Fruit fly (Drosophila melanogaster): Measurements from ENCODE around the gene Gs2.
A peak's percentile ranks its signal among the peaks of the same experiment; 100 is the strongest.

Gs2 gene

dm6 chrX:11404247-11404646 is 18.4 kb upstream of the Gs2 start:
- TF ChIP-seq CG1620 (GFP tag; optimal IDR thresholded peaks at IDR 0.05), result no peak
- no peak for TF ChIP-seq Mnt (GFP tag; optimal IDR thresholded peaks at IDR 0.05)
- no peak for TF ChIP-seq cic (GFP tag; optimal IDR thresholded peaks at IDR 0.05)
- no peak for TF ChIP-seq CG11617 (GFP tag; optimal IDR thresholded peaks at IDR 0.05)
- peak; percentile 24 for TF ChIP-seq kay (GFP tag; ENCODE audit: borderline replicate concordance)

- TF ChIP-seq CG5204 (GFP tag; optimal IDR thresholded peaks at IDR 0.05) (no peak), CG12768 (GFP tag; optimal IDR thresholded peaks at IDR 0.05) (no peak), CG7045 (GFP tag; optimal IDR thresholded peaks at IDR 0.05) (no peak), ovo (GFP tag; optimal IDR thresholded peaks at IDR 0.05) (no peak), pad (GFP tag; optimal IDR thresholded peaks at IDR 0.05) (no peak), kay (GFP tag; ENCODE audit: borderline replicate concordance) (no peak), Mnt (GFP tag; optimal IDR thresholded peaks at IDR 0.05) (no peak), toe (GFP tag; optimal IDR thresholded peaks at IDR 0.05) (no peak), Hr96 (GFP tag; optimal IDR thresholded peaks at IDR 0.05) (no peak), CG11617 (GFP tag; optimal IDR thresholded peaks at IDR 0.05) (no peak), Crg-1 (GFP tag; optimal IDR thresholded peaks at IDR 0.05) (no peak), CG33017 (tag; optimal IDR thresholded peaks at IDR 0.05) (no peak)
These were observed 13.0 kb upstream of the Gs2 start, which contains the start of gene CG15196 for dm6 chrX:11409647-11410046. Gene CG15196, plus strand, starts transcription at chrX:11409947.

dm6 chrX:11413090-11413489 is 9.5 kb upstream of the Gs2 start, which contains the start of gene Gr10b:
Gene Gr10b, minus strand, starts transcription at chrX:11413190.
- TF ChIP-seq CG7101 (tag; optimal IDR thresholded peaks at IDR 0.05) (no peak), CG12768 (GFP tag; optimal IDR thresholded peaks at IDR 0.05) (no peak), Hr96 (GFP tag; optimal IDR thresholded peaks at IDR 0.05) (no peak), pad (GFP tag; optimal IDR thresholded peaks at IDR 0.05) (no peak), CG33017 (tag; optimal IDR thresholded peaks at IDR 0.05) (no peak), CG14711 (tag; optimal IDR thresholded peaks at IDR 0.05) (no peak), CG11617 (GFP tag; optimal IDR thresholded peaks at IDR 0.05) (no peak), kay (GFP tag; ENCODE audit: borderline replicate concordance) (no peak), Mnt (GFP tag; optimal IDR thresholded peaks at IDR 0.05) (no peak), tj (GFP tag; optimal IDR thresholded peaks at IDR 0.05) (no peak), CG5204 (GFP tag; optimal IDR thresholded peaks at IDR 0.05) (no peak), cic (GFP tag; optimal IDR thresholded peaks at IDR 0.05) (no peak), CG7045 (GFP tag; optimal IDR thresholded peaks at IDR 0.05) (no peak), ovo (GFP tag; optimal IDR thresholded peaks at IDR 0.05) (no peak), Crg-1 (GFP tag; optimal IDR thresholded peaks at IDR 0.05) (no peak), cnc (optimal IDR thresholded peaks at IDR 0.05) (no peak), toe (GFP tag; optimal IDR thresholded peaks at IDR 0.05) (no peak), bab1 (GFP tag; optimal IDR thresholded peaks at IDR 0.05) (no peak), CG1620 (GFP tag; optimal IDR thresholded peaks at IDR 0.05) (no peak)

dm6 chrX:11417322-11417721 is 5.3 kb upstream of the Gs2 start, which contains the start of the genes Gr10a and Or10a:
Gene Gr10a, minus strand, starts transcription at chrX:11417422.
Gene Or10a, minus strand, starts transcription at chrX:11417422.
- TF ChIP-seq Hr96 (GFP tag; optimal IDR thresholded peaks at IDR 0.05), result no peak
- TF ChIP-seq cic (GFP tag; optimal IDR thresholded peaks at IDR 0.05), result no peak
- no peak for TF ChIP-seq ovo (GFP tag; optimal IDR thresholded peaks at IDR 0.05)
- no peak for TF ChIP-seq kay (GFP tag; ENCODE audit: borderline replicate concordance)
- no peak for TF ChIP-seq CG11617 (GFP tag; optimal IDR thresholded peaks at IDR 0.05)
- TF ChIP-seq CG12768 (GFP tag; optimal IDR thresholded peaks at IDR 0.05), result no peak
- no peak for TF ChIP-seq CG33017 (tag; optimal IDR thresholded peaks at IDR 0.05)
- TF ChIP-seq Mnt (GFP tag; optimal IDR thresholded peaks at IDR 0.05), result no peak
- no peak for TF ChIP-seq CG7101 (tag; optimal IDR thresholded peaks at IDR 0.05)
- TF ChIP-seq Crg-1 (GFP tag; optimal IDR thresholded peaks at IDR 0.05), result no peak
- no peak for TF ChIP-seq CG5204 (GFP tag; optimal IDR thresholded peaks at IDR 0.05)
- TF ChIP-seq CG14711 (tag; optimal IDR thresholded peaks at IDR 0.05), result no peak
- no peak for TF ChIP-seq toe (GFP tag; optimal IDR thresholded peaks at IDR 0.05)
- no peak for TF ChIP-seq cnc (optimal IDR thresholded peaks at IDR 0.05)
- no peak for TF ChIP-seq tj (GFP tag; optimal IDR thresholded peaks at IDR 0.05)
- TF ChIP-seq CG1620 (GFP tag; optimal IDR thresholded peaks at IDR 0.05), result no peak

- TF ChIP-seq bab1 (GFP tag; optimal IDR thresholded peaks at IDR 0.05), result no peak
- TF ChIP-seq Clk (GFP tag; optimal IDR thresholded peaks at IDR 0.05), result no peak
- TF ChIP-seq CG11617 (GFP tag; optimal IDR thresholded peaks at IDR 0.05), result no peak
- no peak for TF ChIP-seq CG7101 (tag; optimal IDR thresholded peaks at IDR 0.05)
- TF ChIP-seq Hr96 (GFP tag; optimal IDR thresholded peaks at IDR 0.05), result no peak
- no peak for TF ChIP-seq kay (GFP tag; ENCODE audit: borderline replicate concordance)
- TF ChIP-seq toe (GFP tag; optimal IDR thresholded peaks at IDR 0.05), result no peak
- no peak for TF ChIP-seq cnc (optimal IDR thresholded peaks at IDR 0.05)
These were observed 3.4 kb upstream of the Gs2 start for dm6 chrX:11419212-11419611.

- TF ChIP-seq kay (GFP tag; ENCODE audit: borderline replicate concordance) (no peak), cic (GFP tag; optimal IDR thresholded peaks at IDR 0.05) (no peak)
These were observed 2.7 kb upstream of the Gs2 start for dm6 chrX:11419962-11420361.

dm6 chrX:11420752-11421396 is 1.8 kb upstream of the Gs2 start:
- TF ChIP-seq CG12768 (GFP tag; optimal IDR thresholded peaks at IDR 0.05), result no peak
- no peak for TF ChIP-seq CG33017 (tag; optimal IDR thresholded peaks at IDR 0.05)
- TF ChIP-seq bab1 (GFP tag; optimal IDR thresholded peaks at IDR 0.05), result no peak
- no peak for TF ChIP-seq CG7101 (tag; optimal IDR thresholded peaks at IDR 0.05)
- no peak for TF ChIP-seq cic (GFP tag; optimal IDR thresholded peaks at IDR 0.05)
- no peak for TF ChIP-seq Clk (GFP tag; optimal IDR thresholded peaks at IDR 0.05)
- TF ChIP-seq CG1620 (GFP tag; optimal IDR thresholded peaks at IDR 0.05), result no peak
- no peak for TF ChIP-seq Hr96 (GFP tag; optimal IDR thresholded peaks at IDR 0.05)
- no peak for TF ChIP-seq cnc (optimal IDR thresholded peaks at IDR 0.05)
- TF ChIP-seq kay (GFP tag; ENCODE audit: borderline replicate concordance), result no peak

Data from whole organism, adult.